Worm (Caenorhabditis elegans) whole organism, young adult: ENCODE data around the gene rrc-1.

Source experiments
- F10E7.11 ChIP-seq: sonication (generic microtip); optimal IDR thresholded peaks from 2 replicates; lab custom pipeline; 2017; ENCODE audit warnings: mild to moderate bottlenecking, missing genetic modification characterization, moderate library complexity, missing compliant biosample characterization
- F33H1.4 ChIP-seq: fragments of 200-800 bp; sonication (Bioruptor generic); IDR thresholded peaks from 2 replicates; pipeline ENCODE4 v1.3.6; 2022; ENCODE audit warnings: missing genetic modification reagents, missing genetic modification characterization, missing compliant biosample characterization
- F49E8.2 ChIP-seq: sonication (generic microtip); optimal IDR thresholded peaks from 3 replicates; lab custom pipeline; 2017; ENCODE audit warnings: missing genetic modification characterization, mild to moderate bottlenecking, missing compliant biosample characterization, antibody characterized with exemption, moderate library complexity; ENCODE audit not compliant: insufficient read depth
- Y95B8A.8 ChIP-seq: fragments of 200-800 bp; sonication (Bioruptor generic); IDR thresholded peaks from 2 replicates; pipeline ENCODE4 v1.3.6; 2022; ENCODE audit warnings: missing genetic modification reagents, missing genetic modification characterization, missing compliant biosample characterization
- aptf-3 ChIP-seq: fragments of 200-800 bp; sonication (Bioruptor generic); IDR thresholded peaks from 2 replicates; pipeline ENCODE4 v1.3.6; 2022; ENCODE audit warnings: missing genetic modification characterization, missing compliant biosample characterization
- bed-1 ChIP-seq: fragments of 200-800 bp; sonication (Bioruptor generic); IDR thresholded peaks from 2 replicates; pipeline ENCODE4 v1.3.6; 2022; ENCODE audit warnings: missing genetic modification reagents, missing genetic modification characterization, missing compliant biosample characterization
- cebp-1 ChIP-seq, 2 experiments: fragments of 200-800 bp in 1 of 2; sonication (Bioruptor generic) in 1 of 2; sonication (generic microtip) in 1 of 2; IDR thresholded peaks in 1 of 2; optimal IDR thresholded peaks in 1 of 2; 2 replicates each; pipeline versions ENCODE4 v1.3.6 to Lab custom; 2017 to 2022; ENCODE audit warnings: missing compliant biosample characterization in 2 of 2, missing genetic modification characterization in 2 of 2, mild to moderate bottlenecking in 1 of 2, missing genetic modification reagents in 1 of 2, moderate library complexity in 1 of 2
- ceh-40 ChIP-seq: fragments of 200-800 bp; sonication (Bioruptor generic); IDR thresholded peaks from 2 replicates; pipeline ENCODE4 v1.3.6; 2022; ENCODE audit warnings: missing genetic modification characterization, missing compliant biosample characterization
- egl-18 ChIP-seq: fragments of 200-800 bp; sonication (Bioruptor generic); IDR thresholded peaks from 2 replicates; pipeline ENCODE4 v1.3.6; 2022; ENCODE audit warnings: missing genetic modification reagents, missing genetic modification characterization, missing compliant biosample characterization
- ets-4 ChIP-seq: fragments of 200-800 bp; sonication (Bioruptor generic); optimal IDR thresholded peaks from 2 replicates; lab custom pipeline; 2018; ENCODE audit warnings: mild to moderate bottlenecking, missing genetic modification characterization, missing compliant biosample characterization
- fkh-3 ChIP-seq: sonication (generic microtip); optimal IDR thresholded peaks from 2 replicates; lab custom pipeline; 2016; ENCODE audit warnings: mild to moderate bottlenecking, missing genetic modification characterization, missing compliant biosample characterization
- hrde-1 ChIP-seq: sonication (generic microtip); optimal IDR thresholded peaks from 2 replicates; lab custom pipeline; 2016; ENCODE audit warnings: missing genetic modification characterization, mild to moderate bottlenecking, missing compliant biosample characterization, moderate library complexity, missing genotype, missing genetic modification reagents, borderline replicate concordance
- lag-1 ChIP-seq: fragments of 200-800 bp; sonication (Bioruptor generic); IDR thresholded peaks from 2 replicates; pipeline ENCODE4 v1.3.6; 2022; ENCODE audit warnings: missing genetic modification reagents, missing genetic modification characterization, missing compliant biosample characterization
- lin-26 ChIP-seq: fragments of 200-800 bp; sonication (Bioruptor generic); IDR thresholded peaks from 2 replicates; pipeline ENCODE4 v1.3.6; 2022; ENCODE audit warnings: missing genetic modification reagents, missing genetic modification characterization, missing compliant biosample characterization
- lin-54 ChIP-seq: fragments of 200-800 bp; sonication (Bioruptor generic); optimal IDR thresholded peaks from 2 replicates; lab custom pipeline; 2018; ENCODE audit warnings: mild to moderate bottlenecking, missing genetic modification characterization, missing compliant biosample characterization
- lsy-27 ChIP-seq: sonication (generic microtip); optimal IDR thresholded peaks from 2 replicates; lab custom pipeline; 2017; ENCODE audit warnings: missing genetic modification characterization, mild to moderate bottlenecking, missing compliant biosample characterization, antibody characterized with exemption, missing genotype, borderline replicate concordance; ENCODE audit not compliant: insufficient read depth
- mel-28 ChIP-seq: sonication (generic microtip); optimal IDR thresholded peaks from 2 replicates; lab custom pipeline; 2016; ENCODE audit warnings: borderline replicate concordance, mild to moderate bottlenecking, missing genetic modification characterization, missing compliant biosample characterization
- nfyb-1 ChIP-seq: fragments of 200-800 bp; sonication (Bioruptor generic); IDR thresholded peaks from 2 replicates; pipeline ENCODE4 v1.3.6; 2022; ENCODE audit warnings: missing genetic modification reagents, missing genetic modification characterization, missing compliant biosample characterization
- nhr-80 ChIP-seq: sonication (generic microtip); optimal IDR thresholded peaks from 2 replicates; lab custom pipeline; 2016; ENCODE audit warnings: missing genetic modification characterization, missing compliant biosample characterization
- pha-4 ChIP-seq: fragments of 150-350 bp; sonication (generic microtip); optimal IDR thresholded peaks from 2 replicates; lab custom pipeline; 2014; ENCODE audit warnings: missing biosample characterization, missing genetic modification reagents, missing genetic modification characterization
- sea-2 ChIP-seq: fragments of 200-800 bp; sonication (Bioruptor generic); IDR thresholded peaks from 2 replicates; pipeline ENCODE4 v1.3.6; 2022; ENCODE audit warnings: missing genetic modification characterization, missing compliant biosample characterization
- snpc-3.4 ChIP-seq: sonication (generic microtip); optimal IDR thresholded peaks from 2 replicates; lab custom pipeline; 2017; ENCODE audit warnings: missing genetic modification characterization, mild to moderate bottlenecking, missing compliant biosample characterization, antibody characterized with exemption, moderate library complexity, missing genotype, missing genetic modification reagents
- somi-1 ChIP-seq: fragments of 200-800 bp; sonication (Bioruptor generic); optimal IDR thresholded peaks from 2 replicates; lab custom pipeline; 2018; ENCODE audit warnings: mild to moderate bottlenecking, missing genetic modification characterization, missing compliant biosample characterization
- unc-62 ChIP-seq: fragments of 150-350 bp; optimal IDR thresholded peaks from 2 replicates; lab custom pipeline; 2014; ENCODE audit warnings: missing biosample characterization, missing genetic modification reagents, missing genetic modification characterization
- ztf-26 ChIP-seq: sonication (generic microtip); optimal IDR thresholded peaks from 2 replicates; lab custom pipeline; 2017; ENCODE audit warnings: missing genetic modification characterization, missing compliant biosample characterization

rrc-1 gene

ce11 chrX:9868820-9869219 is 37.7 kb upstream of the rrc-1 start, which contains the start of gene R07B1.7:
R07B1.7 (plus strand) TSS chrX:9869120.
- no peak for TF ChIP-seq somi-1

DNA sequence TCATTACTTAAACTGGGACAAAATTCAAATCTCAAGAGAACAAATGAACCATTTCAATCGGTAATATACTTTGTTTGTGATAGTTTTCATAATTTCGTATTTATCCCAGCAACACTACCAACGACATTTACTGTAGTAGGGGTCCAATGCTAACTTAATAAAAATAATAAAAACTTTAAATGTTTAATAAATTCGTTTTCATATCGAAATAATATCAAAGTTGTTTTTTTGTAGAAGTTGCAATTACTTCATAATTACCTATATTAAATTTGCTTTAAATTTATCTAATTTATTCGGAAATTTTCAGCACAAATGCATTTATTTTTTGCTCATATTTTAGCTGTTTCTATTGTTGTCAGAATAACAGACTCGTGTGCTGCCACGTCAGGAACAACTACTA is 35.3 kb upstream of the rrc-1 start, which contains the start of gene R07B1.6:
TSS of gene R07B1.6 (plus strand) at position 301 of the 400 bp plus-strand sequence.
- TF ChIP-seq F10E7.11 (tag; lab: Kevin White, UChicago) = no peak
- TF ChIP-seq, all 124 proteins: peak for 0

- TF ChIP-seq snpc-3.4 (tag; lab: Kevin White, UChicago) = no peak
- peak; percentile 68 for TF ChIP-seq nhr-80 (tag; lab: Kevin White, UChicago)
- no peak for TF ChIP-seq aptf-3
- no peak for TF ChIP-seq ceh-40 (GFP tag; lab: Robert Waterston, UW)
Measured at ce11 chrX:9862916-9863624, 32.0 kb upstream of the rrc-1 start, which contains the start of the genes gst-36 and R07B1.5. gst-36 (minus strand) TSS chrX:9862960. R07B1.5 (plus strand) TSS chrX:9863580.

- no peak for TF ChIP-seq nfyb-1
- TF ChIP-seq fkh-3 (tag; lab: Kevin White, UChicago) = no peak
- peak; percentile 3 for TF ChIP-seq ets-4 (GFP tag; lab: Kevin White, UChicago)
- TF ChIP-seq ztf-26 (tag; lab: Kevin White, UChicago) = no peak
- no peak for TF ChIP-seq somi-1
- TF ChIP-seq lag-1 (GFP tag; lab: Robert Waterston, UW) = no peak
- TF ChIP-seq nhr-80 (tag; lab: Kevin White, UChicago) = peak; percentile 84
- TF ChIP-seq lsy-27 (tag; lab: Kevin White, UChicago) = no peak
- TF ChIP-seq bed-1 (GFP tag; lab: Robert Waterston, UW) = no peak
- TF ChIP-seq lin-26 (GFP tag; lab: Robert Waterston, UW) = no peak
- no peak for TF ChIP-seq egl-18 (GFP tag; lab: Robert Waterston, UW)
- no peak for TF ChIP-seq Y95B8A.8 (GFP tag; lab: Robert Waterston, UW)
- no peak for TF ChIP-seq hrde-1 (tag; lab: Kevin White, UChicago)
- TF ChIP-seq lin-54 = no peak
- TF ChIP-seq sea-2 (GFP tag; lab: Robert Waterston, UW) = no peak
Measured at ce11 chrX:9858069-9858468, 27.0 kb upstream of the rrc-1 start, which contains the start of gene scav-5. scav-5 (plus strand) TSS chrX:9858365.

- no peak for TF ChIP-seq mel-28 (tag; lab: Kevin White, UChicago)
- TF ChIP-seq, all 124 proteins: peak for 0
Measured at ce11 chrX:9856618-9857017, 25.5 kb upstream of the rrc-1 start, which contains the start of gene R07B1.11. R07B1.11 (plus strand) TSS chrX:9856918.

- TF ChIP-seq pha-4 (tag; lab: Kevin White, UChicago) (peak; percentile 53), fkh-3 (tag; lab: Kevin White, UChicago) (no peak), F49E8.2 (tag; lab: Kevin White, UChicago) (no peak), unc-62 (no peak), nhr-80 (tag; lab: Kevin White, UChicago) (peak; percentile 46), F33H1.4 (GFP tag; lab: Robert Waterston, UW) (no peak), cebp-1 (GFP tag; IDR thresholded peaks at IDR 0.05; lab: Robert Waterston, UW) (no peak; the same call in 1 of the 2 replicates), cebp-1 (tag; optimal IDR thresholded peaks at IDR 0.05; lab: Kevin White, UChicago) (no peak)
- TF ChIP-seq, all 124 proteins: peak for 2
Measured at ce11 chrX:9851745-9852330, 20.8 kb upstream of the rrc-1 start, which contains the start of gene lec-7. lec-7 (plus strand) TSS chrX:9852041.
